Worm (Caenorhabditis elegans) whole organism, L3 larva: Measurements from ENCODE around the gene srh-290.

Source experiments
- R02D3.7 ChIP-seq: fragments of 150-350 bp; optimal IDR thresholded peaks from 2 replicates; lab custom pipeline; 2014; ENCODE audit warnings: missing biosample characterization, missing genetic modification characterization
- ZK546.5 ChIP-seq: sonication (generic microtip); optimal IDR thresholded peaks from 2 replicates; lab custom pipeline; 2017; ENCODE audit warnings: missing biosample characterization, missing genetic modification characterization
- ceh-16 ChIP-seq: sonication (generic microtip); optimal IDR thresholded peaks from 2 replicates; lab custom pipeline; 2017; ENCODE audit warnings: missing biosample characterization, missing genetic modification characterization
- ceh-82 ChIP-seq: fragments of 150-350 bp; optimal IDR thresholded peaks from 2 replicates; lab custom pipeline; 2014; ENCODE audit warnings: missing biosample characterization, missing genetic modification characterization
- ceh-9 ChIP-seq: sonication (generic microtip); optimal IDR thresholded peaks from 2 replicates; lab custom pipeline; 2018; ENCODE audit warnings: missing biosample characterization, missing genetic modification characterization
- elt-1 ChIP-seq: fragments of 150-350 bp; optimal IDR thresholded peaks from 2 replicates; lab custom pipeline; 2014; ENCODE audit warnings: missing biosample characterization, missing genetic modification characterization
- elt-2 ChIP-seq: sonication (generic microtip); optimal IDR thresholded peaks from 2 replicates; lab custom pipeline; 2016; ENCODE audit warnings: missing genetic modification reagents, mild to moderate bottlenecking, missing genetic modification characterization, missing compliant biosample characterization
- elt-3 ChIP-seq, 3 experiments: fragments of 150-350 bp in 1 of 3; sonication (generic microtip) in 2 of 3; optimal IDR thresholded peaks; 2 replicates in 2 of 3; 4 replicates in 1 of 3; lab custom pipeline; 2014 to 2017; ENCODE audit warnings: missing biosample characterization in 3 of 3, missing genetic modification characterization in 3 of 3
- eor-1 ChIP-seq, 2 experiments: fragments of 150-350 bp; optimal IDR thresholded peaks; 2 replicates each; lab custom pipeline; 2014 to 2018; ENCODE audit warnings: missing biosample characterization in 2 of 2, missing genetic modification characterization in 2 of 2
- fkh-10 ChIP-seq: sonication (generic microtip); optimal IDR thresholded peaks from 2 replicates; lab custom pipeline; 2017; ENCODE audit warnings: missing biosample characterization, missing genetic modification reagents, missing genetic modification characterization
- fkh-2 ChIP-seq: fragments of 150-350 bp; optimal IDR thresholded peaks from 2 replicates; lab custom pipeline; 2014; ENCODE audit warnings: missing biosample characterization, missing genetic modification reagents, missing genetic modification characterization
- fos-1 ChIP-seq: fragments of 150-350 bp; optimal IDR thresholded peaks from 2 replicates; lab custom pipeline; 2014; ENCODE audit warnings: missing biosample characterization, missing genetic modification characterization
- hmg-11 ChIP-seq: sonication (generic microtip); optimal IDR thresholded peaks from 2 replicates; lab custom pipeline; 2016; ENCODE audit warnings: missing genetic modification characterization, missing compliant biosample characterization
- lin-39 ChIP-seq: fragments of 150-350 bp; optimal IDR thresholded peaks from 2 replicates; lab custom pipeline; 2018; ENCODE audit warnings: missing biosample characterization, missing genetic modification reagents, missing genetic modification characterization
- nhr-11 ChIP-seq: fragments of 150-350 bp; optimal IDR thresholded peaks from 2 replicates; lab custom pipeline; 2014; ENCODE audit warnings: missing biosample characterization, missing genetic modification characterization
- nhr-12 ChIP-seq: fragments of 150-350 bp; optimal IDR thresholded peaks from 2 replicates; lab custom pipeline; 2014; ENCODE audit warnings: missing biosample characterization, missing genetic modification characterization
- nhr-23 ChIP-seq: fragments of 150-350 bp; optimal IDR thresholded peaks from 2 replicates; lab custom pipeline; 2014; ENCODE audit warnings: missing biosample characterization, missing genetic modification reagents, missing genetic modification characterization
- nhr-237 ChIP-seq: fragments of 150-350 bp; optimal IDR thresholded peaks from 2 replicates; lab custom pipeline; 2014; ENCODE audit warnings: missing biosample characterization, missing genetic modification characterization
- nhr-28 ChIP-seq: fragments of 150-350 bp; optimal IDR thresholded peaks from 2 replicates; lab custom pipeline; 2014; ENCODE audit warnings: missing biosample characterization, missing genetic modification characterization
- nhr-67 ChIP-seq: fragments of 150-350 bp; optimal IDR thresholded peaks from 2 replicates; lab custom pipeline; 2014; ENCODE audit warnings: missing biosample characterization, missing genetic modification characterization
- nhr-76 ChIP-seq: fragments of 150-350 bp; sonication (generic microtip); optimal IDR thresholded peaks from 5 replicates; lab custom pipeline; 2014; ENCODE audit warnings: missing biosample characterization, missing genetic modification characterization
- nhr-77 ChIP-seq: fragments of 150-350 bp; optimal IDR thresholded peaks from 2 replicates; lab custom pipeline; 2014; ENCODE audit warnings: missing biosample characterization, missing genetic modification characterization
- pha-4 ChIP-seq: fragments of 150-350 bp; optimal IDR thresholded peaks from 2 replicates; lab custom pipeline; 2014; ENCODE audit warnings: missing biosample characterization, missing genetic modification reagents, missing genetic modification characterization
- pqm-1 ChIP-seq: fragments of 150-350 bp; optimal IDR thresholded peaks from 2 replicates; lab custom pipeline; 2017; ENCODE audit warnings: missing biosample characterization, missing genetic modification characterization, inconsistent platforms
- sea-2 ChIP-seq: fragments of 150-350 bp; sonication (generic microtip); optimal IDR thresholded peaks from 4 replicates; lab custom pipeline; 2014; ENCODE audit warnings: missing biosample characterization, missing genetic modification reagents, missing genetic modification characterization
- snpc-4 ChIP-seq: fragments of 150-350 bp; optimal IDR thresholded peaks from 2 replicates; lab custom pipeline; 2014; ENCODE audit warnings: missing biosample characterization, missing genetic modification characterization
- tbx-2 ChIP-seq: sonication (generic microtip); optimal IDR thresholded peaks from 2 replicates; lab custom pipeline; 2016; ENCODE audit warnings: mild to moderate bottlenecking, missing genetic modification characterization, missing compliant biosample characterization
- unc-39 ChIP-seq: sonication (generic microtip); optimal IDR thresholded peaks from 4 replicates; lab custom pipeline; 2017; ENCODE audit warnings: missing biosample characterization, missing genetic modification characterization
- unc-62 ChIP-seq: fragments of 150-350 bp; sonication (generic microtip); optimal IDR thresholded peaks from 4 replicates; lab custom pipeline; 2014; ENCODE audit warnings: missing biosample characterization, missing genetic modification reagents, missing genetic modification characterization
- zag-1 ChIP-seq: fragments of 150-350 bp; optimal IDR thresholded peaks from 2 replicates; lab custom pipeline; 2014; ENCODE audit warnings: missing biosample characterization, missing genetic modification characterization
- ztf-11 ChIP-seq: fragments of 150-350 bp; optimal IDR thresholded peaks from 2 replicates; lab custom pipeline; 2014; ENCODE audit warnings: missing biosample characterization, missing genetic modification characterization

The srh-290 gene

ce11 chrV:17777624-17778023 is 12.7 kb upstream of the srh-290 start, which contains the start of gene C47A10.12:
TSS of gene C47A10.12 (plus strand) at chrV:17777924.
- TF ChIP-seq elt-1 (tag; lab: Kevin White, UChicago) (no peak), nhr-67 (tag; lab: Kevin White, UChicago) (no peak), unc-62 (no peak), ceh-16 (tag; lab: Kevin White, UChicago) (no peak), pqm-1 (no peak), lin-39 (no peak), ceh-9 (no peak), hmg-11 (tag; lab: Kevin White, UChicago) (no peak), nhr-12 (no peak), nhr-237 (tag; lab: Kevin White, UChicago) (no peak), fkh-10 (no peak), nhr-77 (tag; lab: Kevin White, UChicago) (no peak), nhr-23 (tag; lab: Kevin White, UChicago) (no peak), zag-1 (tag; lab: Kevin White, UChicago) (no peak)

- no peak for TF ChIP-seq nhr-237 (tag; lab: Kevin White, UChicago)
- TF ChIP-seq unc-39 (tag; lab: Kevin White, UChicago): no peak
- peak; percentile 5 for TF ChIP-seq pqm-1
- TF ChIP-seq pha-4 (tag; lab: Kevin White, UChicago): peak; percentile 1
- TF ChIP-seq ztf-11 (tag; lab: Kevin White, UChicago): no peak
- no peak for TF ChIP-seq fkh-2 (tag; lab: Kevin White, UChicago)
- no peak for TF ChIP-seq sea-2 (GFP tag; lab: Kevin White, UChicago)
- no peak for TF ChIP-seq nhr-67 (tag; lab: Kevin White, UChicago)
- no peak for TF ChIP-seq nhr-28 (tag; lab: Kevin White, UChicago)
- no peak for TF ChIP-seq lin-39
- TF ChIP-seq snpc-4 (tag; lab: Kevin White, UChicago): no peak
- TF ChIP-seq eor-1 (tag; optimal IDR thresholded peaks at IDR 0.05; lab: Kevin White, UChicago): no peak
- peak; percentile 81 for TF ChIP-seq elt-2 (tag; lab: Kevin White, UChicago)
- no peak for TF ChIP-seq ceh-16 (tag; lab: Kevin White, UChicago)
These were observed 10.0 kb upstream of the srh-290 start for ce11 chrV:17780285-17780684.

ce11 chrV:17783542-17783941 is 6.7 kb upstream of the srh-290 start, which contains the start of gene srab-12:
TSS of gene srab-12 (minus strand) at chrV:17783642.
- TF ChIP-seq R02D3.7 (tag; lab: Kevin White, UChicago) (no peak), ceh-9 (no peak), ceh-82 (no peak), tbx-2 (tag; lab: Kevin White, UChicago) (no peak), fos-1 (tag; lab: Kevin White, UChicago) (no peak), nhr-67 (tag; lab: Kevin White, UChicago) (no peak), lin-39 (no peak), nhr-11 (tag; lab: Kevin White, UChicago) (no peak), ZK546.5 (no peak), eor-1 (tag; optimal IDR thresholded peaks at IDR 0.05; lab: Kevin White, UChicago) (no peak), nhr-12 (no peak), nhr-76 (tag; lab: Kevin White, UChicago) (no peak), nhr-77 (tag; lab: Kevin White, UChicago) (no peak)

ce11 chrV:17784363-17784762 is 5.9 kb upstream of the srh-290 start:
- TF ChIP-seq zag-1 (tag; lab: Kevin White, UChicago): no peak

- TF ChIP-seq ZK546.5: no peak
These were observed 3.7 kb downstream of the srh-290 start, which contains the start of gene srh-289 for ce11 chrV:17793986-17794385. TSS of gene srh-289 (minus strand) at chrV:17794086.

ce11 chrV:17795655-17796054 is 5.4 kb downstream of the srh-290 start, which contains the start of gene srh-288:
TSS of gene srh-288 (minus strand) at chrV:17795755.
- no peak for TF ChIP-seq nhr-237 (tag; lab: Kevin White, UChicago)
- TF ChIP-seq nhr-76 (tag; lab: Kevin White, UChicago): no peak
- no peak for TF ChIP-seq hmg-11 (tag; lab: Kevin White, UChicago)
- no peak for TF ChIP-seq fkh-10
- no peak for TF ChIP-seq elt-3 (tag; optimal IDR thresholded peaks at IDR 0.05; lab: Kevin White, UChicago)
- TF ChIP-seq, all 47 proteins: peak for 0
